Worm (Caenorhabditis elegans) whole organism, L2 larva: ENCODE data around the gene C11G10.1.

Experiments used
- alr-1 ChIP-seq: fragments of 150-350 bp; optimal IDR thresholded peaks from 2 replicates; lab custom pipeline; 2014; ENCODE audit warnings: missing biosample characterization, missing genetic modification characterization
- ama-1 ChIP-seq: fragments of 150-350 bp; optimal IDR thresholded peaks from 2 replicates; lab custom pipeline; 2018; ENCODE audit warnings: inconsistent platforms
- ceh-82 ChIP-seq: fragments of 150-350 bp; optimal IDR thresholded peaks from 2 replicates; lab custom pipeline; 2014; ENCODE audit warnings: missing biosample characterization, missing genetic modification characterization
- egl-27 ChIP-seq: sonication (generic microtip); optimal IDR thresholded peaks from 3 replicates; lab custom pipeline; 2017; ENCODE audit warnings: missing biosample characterization, missing genetic modification reagents, missing genetic modification characterization
- elt-3 ChIP-seq: sonication (generic microtip); optimal IDR thresholded peaks from 2 replicates; lab custom pipeline; 2017; ENCODE audit warnings: missing biosample characterization, missing genetic modification characterization
- lin-13 ChIP-seq: fragments of 150-350 bp; optimal IDR thresholded peaks from 2 replicates; lab custom pipeline; 2014; ENCODE audit warnings: missing biosample characterization, missing genetic modification reagents, missing genetic modification characterization
- nhr-11 ChIP-seq: fragments of 150-350 bp; optimal IDR thresholded peaks from 2 replicates; lab custom pipeline; 2014; ENCODE audit warnings: missing biosample characterization, missing genetic modification characterization
- nhr-77 ChIP-seq: fragments of 150-350 bp; optimal IDR thresholded peaks from 2 replicates; lab custom pipeline; 2014; ENCODE audit warnings: missing biosample characterization, missing genetic modification characterization
- skn-1 ChIP-seq: sonication (generic microtip); optimal IDR thresholded peaks from 2 replicates; lab custom pipeline; 2017; ENCODE audit warnings: missing biosample characterization, missing genetic modification characterization
- ztf-4 ChIP-seq: fragments of 150-350 bp; optimal IDR thresholded peaks from 2 replicates; lab custom pipeline; 2014; ENCODE audit warnings: missing biosample characterization, missing genetic modification characterization

ce11 chrX:15134941-15135340 is 23.6 kb downstream of the C11G10.1 start:
- TF ChIP-seq ama-1 (lab: Kevin White, UChicago) (no peak), nhr-11 (tag; lab: Kevin White, UChicago) (no peak), alr-1 (tag; lab: Kevin White, UChicago) (no peak), elt-3 (tag; lab: Kevin White, UChicago) (no peak), ztf-4 (tag; lab: Kevin White, UChicago) (no peak), egl-27 (tag; lab: Kevin White, UChicago) (no peak), lin-13 (GFP tag; lab: Kevin White, UChicago) (no peak), ceh-82 (tag; lab: Kevin White, UChicago) (no peak), nhr-77 (tag; lab: Kevin White, UChicago) (no peak), skn-1 (no peak)
